Fruit fly (Drosophila melanogaster) whole organism, pupa: ENCODE measurements around the gene Mettl4.

Experiments used
- CG13204 ChIP-seq: fragments of 200-800 bp; sonication (Bioruptor generic); optimal IDR thresholded peaks from 2 replicates; lab custom pipeline; 2018; ENCODE audit warnings: missing biosample characterization, mild to moderate bottlenecking, missing genetic modification characterization, moderate library complexity
- CG14655 ChIP-seq: fragments of 200-800 bp; sonication (Bioruptor generic); optimal IDR thresholded peaks from 3 replicates; lab custom pipeline; 2017; ENCODE audit warnings: mild to moderate bottlenecking, missing biosample characterization, missing genetic modification reagents, missing genetic modification characterization
- CG15710 ChIP-seq: fragments of 200-800 bp; sonication (Bioruptor generic); optimal IDR thresholded peaks from 2 replicates; lab custom pipeline; 2018; ENCODE audit warnings: missing biosample characterization, mild to moderate bottlenecking, missing genetic modification characterization, moderate library complexity
- CG17806 ChIP-seq: fragments of 200-800 bp; sonication (Bioruptor generic); optimal IDR thresholded peaks from 2 replicates; lab custom pipeline; 2018; ENCODE audit warnings: missing biosample characterization, mild to moderate bottlenecking, missing genetic modification characterization, moderate library complexity
- CG32121 ChIP-seq: fragments of 200-800 bp; sonication (Bioruptor generic); IDR thresholded peaks from 2 replicates; pipeline ENCODE4 v1.3.6; 2022; ENCODE audit warnings: missing biosample characterization, missing genetic modification characterization
- CG8159 ChIP-seq: fragments of 200-800 bp; sonication (Bioruptor generic); optimal IDR thresholded peaks from 3 replicates; lab custom pipeline; 2018; ENCODE audit warnings: missing biosample characterization, mild to moderate bottlenecking, missing genetic modification characterization, moderate library complexity
- CG9948 ChIP-seq: fragments of 200-800 bp; sonication (Bioruptor generic); optimal IDR thresholded peaks from 2 replicates; lab custom pipeline; 2018; ENCODE audit warnings: missing biosample characterization, mild to moderate bottlenecking, missing genetic modification characterization, moderate library complexity
- D1 ChIP-seq: fragments of 200-800 bp; sonication (Bioruptor generic); optimal IDR thresholded peaks from 2 replicates; lab custom pipeline; 2018; ENCODE audit warnings: missing biosample characterization, mild to moderate bottlenecking, missing genetic modification characterization, moderate library complexity
- EcR ChIP-seq: fragments of 200-800 bp; sonication (Bioruptor generic); optimal IDR thresholded peaks from 3 replicates; lab custom pipeline; 2019; ENCODE audit warnings: missing biosample characterization, missing genetic modification characterization, mild to moderate bottlenecking, moderate library complexity, missing genetic modification reagents
- Ets98B ChIP-seq: fragments of 200-800 bp; sonication (Bioruptor generic); IDR thresholded peaks from 2 replicates; pipeline ENCODE4 v1.3.6; 2022; ENCODE audit warnings: missing biosample characterization, missing genetic modification characterization
- Pif1B ChIP-seq: fragments of 200-800 bp; sonication (Bioruptor generic); optimal IDR thresholded peaks from 3 replicates; lab custom pipeline; 2016; ENCODE audit warnings: missing biosample characterization, missing genetic modification characterization
- gl ChIP-seq: fragments of 200-800 bp; sonication (Bioruptor generic); optimal IDR thresholded peaks from 2 replicates; lab custom pipeline; 2018; ENCODE audit warnings: missing biosample characterization, mild to moderate bottlenecking, missing genetic modification characterization
- rn ChIP-seq: fragments of 200-800 bp; sonication (Bioruptor generic); IDR thresholded peaks from 2 replicates; pipeline ENCODE4 v1.3.6; 2022; ENCODE audit warnings: missing biosample characterization, missing genetic modification characterization

dm6 chr3R:16614241-16614640 lies 36.7 kb downstream of the Mettl4 start, which contains the start of gene CG10340:
- no peak for TF ChIP-seq CG13204 (GFP tag; lab: Kevin White, UChicago)
- TF ChIP-seq CG15710 (tag; lab: Kevin White, UChicago), result no peak
- TF ChIP-seq CG32121 (GFP tag; lab: Robert Waterston, UW), result no peak
- no peak for TF ChIP-seq EcR (GFP tag; lab: Kevin White, UChicago)
- TF ChIP-seq Pif1B (GFP tag; lab: Kevin White, UChicago), result no peak
- TF ChIP-seq D1 (tag; lab: Kevin White, UChicago), result peak; percentile 78
- no peak for TF ChIP-seq CG14655 (GFP tag; lab: Kevin White, UChicago)
- TF ChIP-seq rn, result no peak
- TF ChIP-seq CG9948, result no peak
- no peak for TF ChIP-seq gl (tag; lab: Kevin White, UChicago)
- no peak for TF ChIP-seq CG17806 (tag; lab: Kevin White, UChicago)
- TF ChIP-seq Ets98B (GFP tag; lab: Robert Waterston, UW), result no peak
- TF ChIP-seq CG8159 (tag; lab: Kevin White, UChicago), result no peak
